Fruit fly (Drosophila melanogaster): ENCODE results near the gene eco.

dm6 chr3L:7344965-7345427 lies 5.9 kb upstream of the eco start, which contains the start of gene Cln7:
- TF ChIP-seq usp (GFP tag; optimal IDR thresholded peaks at IDR 0.05) (no peak), ey (GFP tag; optimal IDR thresholded peaks at IDR 0.05) (peak; percentile 1), OdsH (GFP tag; optimal IDR thresholded peaks at IDR 0.05) (peak; percentile 16), tai (GFP tag; optimal IDR thresholded peaks at IDR 0.05) (no peak), psq (GFP tag; optimal IDR thresholded peaks at IDR 0.05) (peak; percentile 16), foxo (GFP tag; optimal IDR thresholded peaks at IDR 0.05) (peak in 1 of 2 experiments; percentile 43), CG9705 (GFP tag; optimal IDR thresholded peaks at IDR 0.05) (no peak), CG32264 (GFP tag; optimal IDR thresholded peaks at IDR 0.05) (no peak), Vsx2 (GFP tag; optimal IDR thresholded peaks at IDR 0.05; ENCODE audit: partially characterized antibody) (no peak), dsf (GFP tag; optimal IDR thresholded peaks at IDR 0.05; ENCODE audit: borderline replicate concordance) (no peak), fru (GFP tag; optimal IDR thresholded peaks at IDR 0.05) (peak; percentile 52), sage (GFP tag; optimal IDR thresholded peaks at IDR 0.05) (no peak), h (GFP tag; optimal IDR thresholded peaks at IDR 0.05) (peak; percentile 62)

Measured in whole organism, wandering third instar larva.